Worm (Caenorhabditis elegans): ENCODE data around the gene prp-8.
A peak's percentile ranks its signal among the peaks of the same experiment; 100 is the strongest.

Gene prp-8

ce11 chrIII:8115877-8116276 is 48.3 kb upstream of the prp-8 start (continued):
- TF ChIP-seq hlh-30 (tag; optimal IDR thresholded peaks at IDR 0.05; ENCODE audit: insufficient read depth) (no peak), lin-39 (tag; optimal IDR thresholded peaks at IDR 0.05) (no peak), mxl-2 (GFP tag; conservative IDR thresholded peaks at IDR 0.05) (no peak), mep-1 (tag; optimal IDR thresholded peaks at IDR 0.05) (no peak), snpc-1.2 (GFP tag; IDR thresholded peaks at IDR 0.05) (no peak), duxl-1 (tag; optimal IDR thresholded peaks at IDR 0.05; ENCODE audit: poor library complexity) (no peak), set-16 (GFP tag; IDR thresholded peaks at IDR 0.05) (peak; percentile 59), madf-5 (GFP tag; IDR thresholded peaks at IDR 0.05) (0 out of 4 replicates have a peak, but pooled peaks of 1 of the 2 experiments have one; percentile 27)

ce11 chrIII:8117155-8117554 is 47.0 kb upstream of the prp-8 start:
- no peak for TF ChIP-seq nhr-11 (tag; optimal IDR thresholded peaks at IDR 0.05)
- no peak for TF ChIP-seq mep-1 (tag; optimal IDR thresholded peaks at IDR 0.05)
- TF ChIP-seq Y5F2A.4 (GFP tag; optimal IDR thresholded peaks at IDR 0.05): no peak
- TF ChIP-seq set-16 (GFP tag; IDR thresholded peaks at IDR 0.05): peak; percentile 83
- TF ChIP-seq unc-39 (tag; optimal IDR thresholded peaks at IDR 0.05): no peak
- no peak for TF ChIP-seq egl-43 (GFP tag; IDR thresholded peaks at IDR 0.05)
- no peak for TF ChIP-seq ceh-44 (GFP tag; IDR thresholded peaks at IDR 0.05)
- TF ChIP-seq ztf-7 (tag; optimal IDR thresholded peaks at IDR 0.05): no peak

- TF ChIP-seq madf-5 (GFP tag; IDR thresholded peaks at IDR 0.05): no peak
- TF ChIP-seq nhr-77 (tag; optimal IDR thresholded peaks at IDR 0.05): no peak
- peak in 1 of 2 experiments; percentile 17 for TF ChIP-seq unc-62 (GFP tag; optimal IDR thresholded peaks at IDR 0.05 in 1 of 2)
- no peak for TF ChIP-seq unc-62 (tag; optimal IDR thresholded peaks at IDR 0.05)
- TF ChIP-seq mdl-1 (tag; optimal IDR thresholded peaks at IDR 0.05): no peak
- TF ChIP-seq ZK546.5 (tag; optimal IDR thresholded peaks at IDR 0.05): no peak
Observed at ce11 chrIII:8121132-8121531, 43.0 kb upstream of the prp-8 start, which contains the start of gene gei-8. gei-8 (minus strand) TSS chrIII:8121232.

- no peak for TF ChIP-seq sdz-12 (GFP tag; optimal IDR thresholded peaks at IDR 0.05)
- TF ChIP-seq nhr-11 (tag; optimal IDR thresholded peaks at IDR 0.05): peak; percentile 6
- TF ChIP-seq mxl-2 (GFP tag; conservative IDR thresholded peaks at IDR 0.05): no peak
- no peak for TF ChIP-seq tag-97 (GFP tag; IDR thresholded peaks at IDR 0.05)
- peak; percentile 51 for TF ChIP-seq aha-1 (tag)
- no peak for TF ChIP-seq lin-15B (tag; optimal IDR thresholded peaks at IDR 0.05)
- no peak for TF ChIP-seq skn-1 (tag; optimal IDR thresholded peaks at IDR 0.05)
- peak in 1 of 2 experiments; percentile 36 for TF ChIP-seq lsy-2 (tag; optimal IDR thresholded peaks at IDR 0.05)
- TF ChIP-seq Y48G9A.11 (GFP tag; IDR thresholded peaks at IDR 0.05): no peak
Observed at ce11 chrIII:8121923-8122322, 42.2 kb upstream of the prp-8 start.

- no peak for TF ChIP-seq ZK546.5 (tag; optimal IDR thresholded peaks at IDR 0.05)
- TF ChIP-seq saeg-2 (GFP tag; IDR thresholded peaks at IDR 0.05): no peak
- TF ChIP-seq Y105C5A.15 (GFP tag; IDR thresholded peaks at IDR 0.05): no peak
- TF ChIP-seq egl-27 (tag; optimal IDR thresholded peaks at IDR 0.05): no peak
- TF ChIP-seq aha-1 (tag): peak; percentile 86
- TF ChIP-seq unc-62 (GFP tag; optimal IDR thresholded peaks at IDR 0.05 in 1 of 2): peak in 1 of 2 experiments; percentile 52
- no peak for TF ChIP-seq unc-62 (tag; optimal IDR thresholded peaks at IDR 0.05)
- no peak for TF ChIP-seq lir-3 (tag; optimal IDR thresholded peaks at IDR 0.05)
- peak; percentile 87 for TF ChIP-seq mep-1 (tag; optimal IDR thresholded peaks at IDR 0.05)
- TF ChIP-seq duxl-1 (tag; optimal IDR thresholded peaks at IDR 0.05; ENCODE audit: poor library complexity): no peak
- no peak for TF ChIP-seq Y48G9A.11 (GFP tag; IDR thresholded peaks at IDR 0.05)
- TF ChIP-seq ctbp-1 (GFP tag; IDR thresholded peaks at IDR 0.05): no peak
- no peak for TF ChIP-seq lin-15B (tag; optimal IDR thresholded peaks at IDR 0.05)
- no peak for TF ChIP-seq nhr-237 (tag; optimal IDR thresholded peaks at IDR 0.05)
- TF ChIP-seq jun-1 (tag; optimal IDR thresholded peaks at IDR 0.05): no peak
- peak; percentile 85 for TF ChIP-seq dve-1 (tag; optimal IDR thresholded peaks at IDR 0.05; ENCODE audit: insufficient read depth)
- TF ChIP-seq gei-8 (GFP tag; optimal IDR thresholded peaks at IDR 0.05): peak; percentile 58
- TF ChIP-seq zip-11 (GFP tag; IDR thresholded peaks at IDR 0.05): no peak
- TF ChIP-seq nhr-42 (GFP tag; IDR thresholded peaks at IDR 0.05): no peak
- TF ChIP-seq vab-7 (GFP tag; IDR thresholded peaks at IDR 0.05): no peak
- no peak for TF ChIP-seq set-16 (GFP tag; IDR thresholded peaks at IDR 0.05)
- TF ChIP-seq Y5F2A.4 (GFP tag; optimal IDR thresholded peaks at IDR 0.05): no peak
- no peak for TF ChIP-seq spr-3 (GFP tag; optimal IDR thresholded peaks at IDR 0.05)
- no peak for TF ChIP-seq F44E2.7 (GFP tag; IDR thresholded peaks at IDR 0.05)
- peak; percentile 38 to 89 for TF ChIP-seq mdl-1 (tag; optimal IDR thresholded peaks at IDR 0.05)
- TF ChIP-seq ceh-62 (tag; optimal IDR thresholded peaks at IDR 0.05): no peak
- TF ChIP-seq mxl-3 (GFP tag; optimal IDR thresholded peaks at IDR 0.05): peak; percentile 63
- peak; percentile 40 for TF ChIP-seq nhr-6 (tag; optimal IDR thresholded peaks at IDR 0.05)
Observed at ce11 chrIII:8124323-8124722, 39.9 kb upstream of the prp-8 start.
